Fruit fly (Drosophila melanogaster) whole organism, embryonic: ENCODE data around the gene CG42764.

ENCODE experiments used
- Aef1 ChIP-seq: fragments of 200-800 bp; sonication (Bioruptor generic); IDR thresholded peaks from 3 replicates; pipeline ENCODE4 v1.3.6; 2022; ENCODE audit warnings: missing biosample characterization, missing genetic modification characterization
- BEAF-32 ChIP-seq: fragments of 200-800 bp; sonication (Bioruptor generic); optimal IDR thresholded peaks from 3 replicates; lab custom pipeline; 2017; ENCODE audit warnings: missing biosample characterization, missing genetic modification characterization, mild to moderate bottlenecking, moderate library complexity, missing genetic modification reagents
- C15 ChIP-seq: fragments of 200-800 bp; sonication (Bioruptor generic); IDR thresholded peaks from 3 replicates; pipeline ENCODE4 v1.3.6; 2022; ENCODE audit warnings: missing biosample characterization, missing genetic modification characterization
- CG1024 ChIP-seq: fragments of 200-800 bp; sonication (Bioruptor generic); IDR thresholded peaks from 2 replicates; pipeline ENCODE4 v1.3.6; 2022; ENCODE audit warnings: missing biosample characterization, missing genetic modification characterization
- CG10274 ChIP-seq: fragments of 200-800 bp; sonication (Bioruptor generic); optimal IDR thresholded peaks from 3 replicates; lab custom pipeline; 2017; ENCODE audit warnings: missing biosample characterization, mild to moderate bottlenecking, missing genetic modification characterization
- CG10321 ChIP-seq: fragments of 200-800 bp; sonication (Bioruptor generic); IDR thresholded peaks from 2 replicates; pipeline ENCODE4 v1.3.6; 2022; ENCODE audit warnings: missing biosample characterization, missing genetic modification characterization
- CG10565 ChIP-seq: fragments of 200-800 bp; sonication (Bioruptor generic); optimal IDR thresholded peaks from 3 replicates; lab custom pipeline; 2016; ENCODE audit warnings: missing biosample characterization, mild to moderate bottlenecking, missing genetic modification characterization
- CG11456 ChIP-seq: fragments of 200-800 bp; sonication (Bioruptor generic); IDR thresholded peaks from 3 replicates; pipeline ENCODE4 v1.3.6; 2022; ENCODE audit warnings: missing biosample characterization, missing genetic modification characterization
- CG15269 ChIP-seq: fragments of 200-800 bp; sonication (Bioruptor generic); optimal IDR thresholded peaks from 2 replicates; lab custom pipeline; 2018; ENCODE audit warnings: missing biosample characterization, mild to moderate bottlenecking, missing genetic modification characterization, moderate library complexity
- CG1529 ChIP-seq: fragments of 200-800 bp; sonication (Bioruptor generic); optimal IDR thresholded peaks from 3 replicates; lab custom pipeline; 2018; ENCODE audit warnings: missing biosample characterization, missing genetic modification characterization
- CG17912 ChIP-seq: fragments of 200-800 bp; sonication (Bioruptor generic); optimal IDR thresholded peaks from 2 replicates; lab custom pipeline; 2018; ENCODE audit warnings: missing biosample characterization, mild to moderate bottlenecking, missing genetic modification characterization
- CG18476 ChIP-seq: fragments of 200-800 bp; sonication (Bioruptor generic); optimal IDR thresholded peaks from 2 replicates; lab custom pipeline; 2016; ENCODE audit warnings: missing biosample characterization, mild to moderate bottlenecking, missing genetic modification characterization
- CG3847 ChIP-seq: fragments of 200-800 bp; sonication (Bioruptor generic); IDR thresholded peaks from 2 replicates; pipeline ENCODE4 v1.3.6; 2022; ENCODE audit warnings: missing biosample characterization, missing genetic modification characterization
- CG5180 ChIP-seq: fragments of 200-800 bp; sonication (Bioruptor generic); optimal IDR thresholded peaks from 3 replicates; lab custom pipeline; 2017; ENCODE audit warnings: missing biosample characterization, missing genetic modification characterization, mild to moderate bottlenecking, moderate library complexity, missing genetic modification reagents
- CG7372 ChIP-seq: fragments of 200-800 bp; sonication (Bioruptor generic); IDR thresholded peaks from 2 replicates; pipeline ENCODE4 v1.3.6; 2022; ENCODE audit warnings: missing biosample characterization, missing genetic modification characterization
- CG7556 ChIP-seq: fragments of 200-800 bp; sonication (Bioruptor generic); optimal IDR thresholded peaks from 2 replicates; lab custom pipeline; 2017; ENCODE audit warnings: missing biosample characterization, mild to moderate bottlenecking, missing genetic modification characterization
- CG9437 ChIP-seq: fragments of 200-800 bp; sonication (Bioruptor generic); optimal IDR thresholded peaks from 2 replicates; lab custom pipeline; 2018; ENCODE audit warnings: missing biosample characterization, mild to moderate bottlenecking, missing genetic modification characterization
- CG9797 ChIP-seq: fragments of 200-800 bp; sonication (Bioruptor generic); optimal IDR thresholded peaks from 3 replicates; lab custom pipeline; 2018; ENCODE audit warnings: missing biosample characterization, mild to moderate bottlenecking, missing genetic modification characterization
- Gsc ChIP-seq: fragments of 200-800 bp; sonication (Bioruptor generic); IDR thresholded peaks from 2 replicates; pipeline ENCODE4 v1.3.6; 2022; ENCODE audit warnings: missing biosample characterization, missing genetic modification characterization
- HHEX ChIP-seq: fragments of 200-800 bp; sonication (Bioruptor generic); optimal IDR thresholded peaks from 3 replicates; lab custom pipeline; 2017; ENCODE audit warnings: missing biosample characterization, mild to moderate bottlenecking, missing genetic modification characterization, missing genetic modification reagents
- HLHmδ ChIP-seq: fragments of 200-800 bp; sonication (Bioruptor generic); optimal IDR thresholded peaks from 2 replicates; lab custom pipeline; 2018; ENCODE audit warnings: missing biosample characterization, mild to moderate bottlenecking, missing genetic modification characterization, moderate library complexity
- Hey ChIP-seq: fragments of 200-800 bp; sonication (Bioruptor generic); optimal IDR thresholded peaks from 3 replicates; lab custom pipeline; 2018; ENCODE audit warnings: missing biosample characterization, mild to moderate bottlenecking, missing genetic modification characterization
- Hmr ChIP-seq: fragments of 200-800 bp; sonication (Bioruptor generic); optimal IDR thresholded peaks from 3 replicates; lab custom pipeline; 2017; ENCODE audit warnings: mild to moderate bottlenecking, missing biosample characterization, missing genetic modification reagents, missing genetic modification characterization
- MESR4 ChIP-seq: fragments of 200-800 bp; sonication (Bioruptor generic); optimal IDR thresholded peaks from 2 replicates; lab custom pipeline; 2018; ENCODE audit warnings: missing biosample characterization, mild to moderate bottlenecking, missing genetic modification characterization, moderate library complexity
- Mad ChIP-seq: fragments of 200-800 bp; sonication (Bioruptor generic); optimal IDR thresholded peaks from 2 replicates; lab custom pipeline; 2016; ENCODE audit warnings: missing biosample characterization, missing genetic modification characterization
- Nf-YA ChIP-seq: fragments of 200-800 bp; sonication (Bioruptor generic); IDR thresholded peaks from 2 replicates; pipeline ENCODE4 v1.3.6; 2022; ENCODE audit warnings: missing biosample characterization, missing genetic modification characterization
- Ravus ChIP-seq: fragments of 200-800 bp; sonication (Bioruptor generic); IDR thresholded peaks from 2 replicates; pipeline ENCODE4 v1.3.6; 2022; ENCODE audit warnings: missing biosample characterization, missing genetic modification characterization
- Scr ChIP-seq: fragments of 200-800 bp; sonication (Bioruptor generic); IDR thresholded peaks from 2 replicates; pipeline ENCODE4 v1.3.6; 2022; ENCODE audit warnings: missing biosample characterization, missing genetic modification characterization; ENCODE audit not compliant: partially characterized antibody
- ac ChIP-seq: fragments of 200-800 bp; sonication (Bioruptor generic); optimal IDR thresholded peaks from 3 replicates; lab custom pipeline; 2017; ENCODE audit warnings: missing biosample characterization, mild to moderate bottlenecking, missing genetic modification characterization
- ato ChIP-seq: fragments of 200-800 bp; sonication (Bioruptor generic); IDR thresholded peaks from 2 replicates; pipeline ENCODE4 v1.3.6; 2022; ENCODE audit warnings: missing biosample characterization, missing genetic modification characterization; ENCODE audit not compliant: partially characterized antibody
- cad ChIP-seq: fragments of >200 bp; optimal IDR thresholded peaks from 2 replicates; lab custom pipeline; 2017; ENCODE audit warnings: missing biosample characterization, missing genetic modification characterization
- croc ChIP-seq: fragments of 200-800 bp; sonication (Bioruptor generic); conservative IDR thresholded peaks from 3 replicates; pipeline ENCODE4 v1.3.6; 2022; ENCODE audit warnings: missing biosample characterization, missing genetic modification characterization
- disco-r ChIP-seq: fragments of 200-800 bp; sonication (Bioruptor generic); optimal IDR thresholded peaks from 2 replicates; lab custom pipeline; 2016; ENCODE audit warnings: missing biosample characterization, missing genetic modification characterization
- dpn ChIP-seq, 2 experiments: fragments of 200-800 bp; sonication (Bioruptor generic); optimal IDR thresholded peaks; 3 replicates each; lab custom pipeline; 2016; ENCODE audit warnings: missing biosample characterization in 2 of 2, missing genetic modification characterization in 2 of 2
- esg ChIP-seq: fragments of 200-800 bp; sonication (Bioruptor generic); conservative IDR thresholded peaks from 2 replicates; pipeline ENCODE4 v1.3.6; 2022; ENCODE audit warnings: missing biosample characterization, missing genetic modification characterization
- exex ChIP-seq: fragments of 200-800 bp; sonication (Bioruptor generic); optimal IDR thresholded peaks from 4 replicates; lab custom pipeline; 2018; ENCODE audit warnings: missing biosample characterization, mild to moderate bottlenecking, missing genetic modification characterization, moderate library complexity
- fu2 ChIP-seq: fragments of 200-800 bp; sonication (Bioruptor generic); optimal IDR thresholded peaks from 2 replicates; lab custom pipeline; 2016; ENCODE audit warnings: missing biosample characterization, missing genetic modification characterization
- gem ChIP-seq: fragments of 200-800 bp; sonication (Bioruptor generic); optimal IDR thresholded peaks from 2 replicates; lab custom pipeline; 2019; ENCODE audit warnings: missing biosample characterization, mild to moderate bottlenecking, missing genetic modification characterization, moderate library complexity
- gsb ChIP-seq: fragments of 200-800 bp; sonication (Bioruptor generic); IDR thresholded peaks from 2 replicates; pipeline ENCODE4 v1.3.6; 2022; ENCODE audit warnings: missing biosample characterization, missing genetic modification characterization
- insv ChIP-seq, 2 experiments: fragments of 200-800 bp; sonication (Bioruptor generic); optimal IDR thresholded peaks; 3 replicates each; lab custom pipeline; 2016 to 2018; ENCODE audit warnings: missing biosample characterization in 2 of 2, missing genetic modification characterization in 2 of 2
- kay ChIP-seq: fragments of 200-800 bp; sonication (Bioruptor generic); optimal IDR thresholded peaks from 2 replicates; lab custom pipeline; 2016; ENCODE audit warnings: missing biosample characterization, missing genetic modification characterization
- lab ChIP-seq: fragments of 200-800 bp; sonication (Bioruptor generic); optimal IDR thresholded peaks from 3 replicates; lab custom pipeline; 2017; ENCODE audit warnings: missing biosample characterization, missing genetic modification characterization, mild to moderate bottlenecking, moderate library complexity, missing genetic modification reagents
- pfk ChIP-seq: fragments of 200-800 bp; sonication (Bioruptor generic); optimal IDR thresholded peaks from 2 replicates; lab custom pipeline; 2018; ENCODE audit warnings: missing biosample characterization, mild to moderate bottlenecking, missing genetic modification characterization, moderate library complexity
- prd ChIP-seq, 3 experiments: fragments of >200 bp in 2 of 3; fragments of 200-800 bp in 1 of 3; sonication (Bioruptor generic) in 1 of 3; optimal IDR thresholded peaks in 2 of 3; IDR thresholded peaks in 1 of 3; 2 replicates in 2 of 3; 3 replicates in 1 of 3; pipeline versions ENCODE4 v1.3.6 to Lab custom; 2017 to 2022; ENCODE audit warnings: missing biosample characterization in 1 of 3, missing genetic modification characterization in 1 of 3
- run ChIP-seq: fragments of 200-800 bp; sonication (Bioruptor generic); optimal IDR thresholded peaks from 3 replicates; lab custom pipeline; 2018; ENCODE audit warnings: missing biosample characterization, mild to moderate bottlenecking, missing genetic modification characterization
- sima ChIP-seq: fragments of 200-800 bp; sonication (Bioruptor generic); optimal IDR thresholded peaks from 2 replicates; lab custom pipeline; 2016; ENCODE audit warnings: missing biosample characterization, missing genetic modification characterization
- slp2 ChIP-seq: fragments of 200-800 bp; sonication (Bioruptor generic); optimal IDR thresholded peaks from 2 replicates; lab custom pipeline; 2016; ENCODE audit warnings: missing biosample characterization, missing genetic modification characterization
- stwl ChIP-seq: fragments of 200-800 bp; sonication (Bioruptor generic); optimal IDR thresholded peaks from 3 replicates; lab custom pipeline; 2018; ENCODE audit warnings: missing biosample characterization, mild to moderate bottlenecking, missing genetic modification characterization, moderate library complexity
- ttk ChIP-seq: fragments of 200-800 bp; sonication (Bioruptor generic); IDR thresholded peaks from 2 replicates; pipeline ENCODE4 v2.1.2; 2022; ENCODE audit warnings: missing biosample characterization, missing genetic modification characterization
- tx ChIP-seq: fragments of 200-800 bp; sonication (Bioruptor generic); optimal IDR thresholded peaks from 2 replicates; lab custom pipeline; 2016; ENCODE audit warnings: missing biosample characterization, missing genetic modification characterization
- vnd ChIP-seq: fragments of 200-800 bp; sonication (Bioruptor generic); IDR thresholded peaks from 3 replicates; pipeline ENCODE4 v1.3.6; 2022; ENCODE audit warnings: missing biosample characterization, missing genetic modification characterization; ENCODE audit not compliant: partially characterized antibody

Gene CG42764

dm6 chr3L:20432297-20432696, 33.5 kb downstream of the CG42764 start, which contains the start of the genes Las and Psn (continued):
- no peak for TF ChIP-seq disco-r (GFP tag; lab: Kevin White, UChicago)
- no peak for TF ChIP-seq Aef1
- TF ChIP-seq C15 (GFP tag; lab: Robert Waterston, UW), result no peak
- TF ChIP-seq CG5180 (GFP tag; lab: Kevin White, UChicago), result no peak
- no peak for TF ChIP-seq CG1529 (GFP tag; lab: Kevin White, UChicago)
- no peak for TF ChIP-seq CG3847
- no peak for TF ChIP-seq sima (GFP tag; lab: Kevin White, UChicago)
- peak; percentile 66 for TF ChIP-seq stwl (tag; lab: Kevin White, UChicago)
- no peak for TF ChIP-seq run (tag; lab: Kevin White, UChicago)
- no peak for TF ChIP-seq pfk (GFP tag; lab: Kevin White, UChicago)
- no peak for TF ChIP-seq esg (GFP tag; lab: Robert Waterston, UW)
- TF ChIP-seq kay (GFP tag; lab: Kevin White, UChicago), result peak; percentile 29
- no peak for TF ChIP-seq fu2 (GFP tag; lab: Kevin White, UChicago)
- TF ChIP-seq CG11456 (GFP tag; lab: Robert Waterston, UW), result no peak
- no peak for TF ChIP-seq CG7556
- TF ChIP-seq CG17912 (GFP tag; lab: Kevin White, UChicago), result no peak
- TF ChIP-seq Scr (GFP tag; lab: Robert Waterston, UW), result peak; percentile 77
- TF ChIP-seq CG9437, result no peak
- TF ChIP-seq CG18476 (GFP tag; lab: Kevin White, UChicago), result no peak
- peak; percentile 65 for TF ChIP-seq CG9797 (GFP tag; lab: Kevin White, UChicago)
- TF ChIP-seq croc (GFP tag; lab: Robert Waterston, UW), result no peak
- TF ChIP-seq insv (GFP tag; optimal IDR thresholded peaks at IDR 0.05; lab: Kevin White, UChicago), result no peak
- TF ChIP-seq dpn (GFP tag; optimal IDR thresholded peaks at IDR 0.05; lab: Kevin White, UChicago), result peak in 1 of 2 experiments; percentile 19
- no peak for TF ChIP-seq HHEX (GFP tag; lab: Kevin White, UChicago)
- no peak for TF ChIP-seq HLHmδ (GFP tag; lab: Kevin White, UChicago)
- no peak for TF ChIP-seq CG10274 (GFP tag; lab: Kevin White, UChicago)
- TF ChIP-seq ac (GFP tag; lab: Kevin White, UChicago), result no peak
- no peak for TF ChIP-seq tx
- TF ChIP-seq CG7372 (GFP tag; lab: Robert Waterston, UW), result no peak
- no peak for TF ChIP-seq CG10321
- TF ChIP-seq prd (optimal IDR thresholded peaks at IDR 0.05; lab: Kevin White, UChicago), result no peak
- TF ChIP-seq prd (GFP tag; IDR thresholded peaks at IDR 0.05; lab: Robert Waterston, UW), result no peak
- no peak for TF ChIP-seq Mad (GFP tag; lab: Kevin White, UChicago)
- TF ChIP-seq ttk (GFP tag; lab: Robert Waterston, UW), result no peak
- TF ChIP-seq ato, result 0 out of 2 replicates have a peak, but pooled peaks have one; percentile 40
- TF ChIP-seq cad (GFP tag; lab: Kevin White, UChicago), result no peak
- no peak for TF ChIP-seq slp2
- no peak for TF ChIP-seq Nf-YA (GFP tag; lab: Robert Waterston, UW)
- TF ChIP-seq CG10565 (GFP tag; lab: Kevin White, UChicago), result no peak
- no peak for TF ChIP-seq gsb (GFP tag; lab: Robert Waterston, UW)
- no peak for TF ChIP-seq MESR4
- no peak for TF ChIP-seq exex (tag; lab: Kevin White, UChicago)
- peak; percentile 76 for TF ChIP-seq BEAF-32 (GFP tag; lab: Kevin White, UChicago)
- no peak for TF ChIP-seq Gsc (GFP tag; lab: Robert Waterston, UW)
- no peak for TF ChIP-seq lab (GFP tag; lab: Kevin White, UChicago)
- no peak for TF ChIP-seq CG1024 (GFP tag; lab: Robert Waterston, UW)
- TF ChIP-seq Ravus (GFP tag; lab: Robert Waterston, UW), result no peak
- no peak for TF ChIP-seq CG15269 (tag; lab: Kevin White, UChicago)
- TF ChIP-seq Hey (tag; lab: Kevin White, UChicago), result no peak
- TF ChIP-seq gem (tag; lab: Kevin White, UChicago), result no peak
- no peak for TF ChIP-seq Hmr (GFP tag; lab: Kevin White, UChicago)
- TF ChIP-seq vnd (GFP tag; lab: Robert Waterston, UW), result peak; percentile 55; the same call in 1 of the 3 replicates
